Worm (Caenorhabditis elegans) whole organism, L4 larva: ENCODE results near the gene clr-1.

Source experiments
- D1046.2 ChIP-seq: fragments of 200-800 bp; sonication (Bioruptor generic); IDR thresholded peaks from 2 replicates; pipeline ENCODE4 v1.3.6; 2022; ENCODE audit warnings: missing genetic modification characterization, missing compliant biosample characterization
- F10B5.3 ChIP-seq: sonication (generic microtip); optimal IDR thresholded peaks from 2 replicates; lab custom pipeline; 2016; ENCODE audit warnings: mild to moderate bottlenecking, missing genetic modification characterization, missing compliant biosample characterization
- F26F4.8 ChIP-seq: fragments of 200-800 bp; sonication (Bioruptor generic); conservative IDR thresholded peaks from 2 replicates; pipeline ENCODE4 v1.3.6; 2022; ENCODE audit warnings: missing genetic modification characterization, missing compliant biosample characterization
- F44E2.7 ChIP-seq: fragments of 200-800 bp; sonication (Bioruptor generic); IDR thresholded peaks from 2 replicates; pipeline ENCODE4 v2.1.2; 2022; ENCODE audit warnings: missing genetic modification characterization, missing compliant biosample characterization
- T20F7.1 ChIP-seq: fragments of 200-800 bp; sonication (Bioruptor generic); optimal IDR thresholded peaks from 2 replicates; lab custom pipeline; 2018; ENCODE audit warnings: mild to moderate bottlenecking, missing genetic modification characterization, missing compliant biosample characterization
- T26A8.4 ChIP-seq: fragments of 200-800 bp; sonication (Bioruptor generic); IDR thresholded peaks from 2 replicates; pipeline ENCODE4 v1.3.6; 2022; ENCODE audit warnings: missing genetic modification characterization, missing compliant biosample characterization
- Y105C5A.15 ChIP-seq: fragments of 200-800 bp; sonication (Bioruptor generic); IDR thresholded peaks from 2 replicates; pipeline ENCODE4 v1.3.6; 2022; ENCODE audit warnings: missing genetic modification characterization, missing compliant biosample characterization
- Y48G9A.11 ChIP-seq: fragments of 200-800 bp; sonication (Bioruptor generic); IDR thresholded peaks from 2 replicates; pipeline ENCODE4 v1.3.6; 2022; ENCODE audit warnings: missing genetic modification reagents, missing genetic modification characterization, missing compliant biosample characterization
- Y5F2A.4 ChIP-seq: fragments of 200-800 bp; sonication (Bioruptor generic); optimal IDR thresholded peaks from 2 replicates; lab custom pipeline; 2018; ENCODE audit warnings: mild to moderate bottlenecking, missing genetic modification characterization, missing compliant biosample characterization
- ZK546.5 ChIP-seq, 2 experiments: sonication (generic microtip); optimal IDR thresholded peaks; 2 replicates each; lab custom pipeline; 2017; ENCODE audit warnings: missing biosample characterization in 2 of 2, missing genetic modification characterization in 2 of 2
- aha-1 ChIP-seq: fragments of 150-350 bp; peaks from one replicate; lab custom pipeline; 2014; ENCODE audit warnings: missing biosample characterization, missing genetic modification characterization
- arid-1 ChIP-seq: fragments of 200-800 bp; sonication (Bioruptor generic); conservative IDR thresholded peaks from 2 replicates; pipeline ENCODE4 v1.3.6; 2022; ENCODE audit warnings: missing genetic modification reagents, missing genetic modification characterization, missing compliant biosample characterization
- ceh-20 ChIP-seq: fragments of 200-800 bp; sonication (Bioruptor generic); IDR thresholded peaks from 2 replicates; pipeline ENCODE4 v1.3.6; 2022; ENCODE audit warnings: missing genetic modification reagents, missing genetic modification characterization, missing compliant biosample characterization
- ceh-62 ChIP-seq: sonication (generic microtip); optimal IDR thresholded peaks from 2 replicates; lab custom pipeline; 2017; ENCODE audit warnings: missing biosample characterization, missing genetic modification characterization
- cey-2 ChIP-seq: sonication (generic microtip); optimal IDR thresholded peaks from 3 replicates; lab custom pipeline; 2017; ENCODE audit warnings: missing genetic modification characterization, mild to moderate bottlenecking, missing compliant biosample characterization, antibody characterized with exemption, borderline replicate concordance; ENCODE audit not compliant: insufficient read depth
- dmd-9 ChIP-seq: fragments of 200-800 bp; sonication (Bioruptor generic); IDR thresholded peaks from 2 replicates; pipeline ENCODE4 v1.3.6; 2022; ENCODE audit warnings: missing genetic modification reagents, missing genetic modification characterization, missing compliant biosample characterization
- dpl-1 ChIP-seq: fragments of 150-350 bp; optimal IDR thresholded peaks from 2 replicates; lab custom pipeline; 2014; ENCODE audit warnings: missing biosample characterization, missing genetic modification reagents, missing genetic modification characterization
- duxl-1 ChIP-seq: sonication (generic microtip); optimal IDR thresholded peaks from 2 replicates; lab custom pipeline; 2016; ENCODE audit warnings: mild to moderate bottlenecking, missing genetic modification characterization, moderate library complexity, missing compliant biosample characterization; ENCODE audit not compliant: poor library complexity
- egl-43 ChIP-seq: fragments of 200-800 bp; sonication (Bioruptor generic); IDR thresholded peaks from 2 replicates; pipeline ENCODE4 v1.3.6; 2022; ENCODE audit warnings: missing genetic modification reagents, missing genetic modification characterization, missing compliant biosample characterization
- lin-15B ChIP-seq: fragments of 150-350 bp; sonication (generic microtip); optimal IDR thresholded peaks from 3 replicates; lab custom pipeline; 2014; ENCODE audit warnings: missing biosample characterization, missing genetic modification characterization
- lin-29 ChIP-seq: fragments of 200-800 bp; sonication (Bioruptor generic); IDR thresholded peaks from 2 replicates; pipeline ENCODE4 v1.3.6; 2022; ENCODE audit warnings: missing genetic modification reagents, missing genetic modification characterization, missing compliant biosample characterization
- lsy-2 ChIP-seq, 2 experiments: fragments of 150-350 bp in 1 of 2; sonication (generic microtip) in 1 of 2; optimal IDR thresholded peaks; 2 replicates each; lab custom pipeline; 2014 to 2017; ENCODE audit warnings: missing biosample characterization in 2 of 2, missing genetic modification characterization in 2 of 2
- madf-9 ChIP-seq: fragments of 200-800 bp; sonication (Bioruptor generic); conservative IDR thresholded peaks from 2 replicates; pipeline ENCODE4 v1.3.6; 2022; ENCODE audit warnings: missing genetic modification reagents, missing genetic modification characterization, missing compliant biosample characterization
- mxl-2 ChIP-seq: fragments of 200-800 bp; sonication (Bioruptor generic); conservative IDR thresholded peaks from 2 replicates; pipeline ENCODE4 v1.3.6; 2022; ENCODE audit warnings: missing genetic modification reagents, missing genetic modification characterization, missing compliant biosample characterization
- nhr-11 ChIP-seq: fragments of 150-350 bp; optimal IDR thresholded peaks from 2 replicates; lab custom pipeline; 2014; ENCODE audit warnings: missing biosample characterization, missing genetic modification characterization
- nhr-237 ChIP-seq: sonication (generic microtip); optimal IDR thresholded peaks from 2 replicates; lab custom pipeline; 2017; ENCODE audit warnings: missing biosample characterization, missing genetic modification characterization
- nhr-6 ChIP-seq: fragments of 150-350 bp; optimal IDR thresholded peaks from 2 replicates; lab custom pipeline; 2014; ENCODE audit warnings: missing biosample characterization, missing genetic modification characterization
- nhr-77 ChIP-seq: fragments of 150-350 bp; optimal IDR thresholded peaks from 2 replicates; lab custom pipeline; 2014; ENCODE audit warnings: missing biosample characterization, missing genetic modification characterization
- pha-4 ChIP-seq, 2 experiments: fragments of 150-350 bp in 1 of 2; fragments of 200-800 bp in 1 of 2; sonication (Bioruptor generic) in 1 of 2; IDR thresholded peaks in 1 of 2; optimal IDR thresholded peaks in 1 of 2; 2 replicates each; pipeline versions ENCODE4 v1.3.6 to Lab custom; 2014 to 2022; ENCODE audit warnings: missing genetic modification characterization in 2 of 2, missing genetic modification reagents in 2 of 2, missing biosample characterization in 1 of 2, missing compliant biosample characterization in 1 of 2
- php-3 ChIP-seq: fragments of 200-800 bp; sonication (Bioruptor generic); IDR thresholded peaks from 2 replicates; pipeline ENCODE4 v1.3.6; 2022; ENCODE audit warnings: missing genetic modification reagents, missing genetic modification characterization, missing compliant biosample characterization
- saeg-2 ChIP-seq: fragments of 200-800 bp; sonication (Bioruptor generic); IDR thresholded peaks from 2 replicates; pipeline ENCODE4 v1.3.6; 2022; ENCODE audit warnings: missing genetic modification reagents, missing genetic modification characterization, missing compliant biosample characterization
- set-16 ChIP-seq: fragments of 200-800 bp; sonication (Bioruptor generic); IDR thresholded peaks from 2 replicates; pipeline ENCODE4 v1.3.6; 2022; ENCODE audit warnings: missing genetic modification reagents, missing genetic modification characterization, missing compliant biosample characterization
- skn-1 ChIP-seq: fragments of 150-350 bp; optimal IDR thresholded peaks from 2 replicates; lab custom pipeline; 2014; ENCODE audit warnings: missing biosample characterization, missing genetic modification characterization
- snpc-1.2 ChIP-seq: fragments of 200-800 bp; sonication (Bioruptor generic); IDR thresholded peaks from 2 replicates; pipeline ENCODE4 v1.3.6; 2022; ENCODE audit warnings: missing genetic modification reagents, missing genetic modification characterization, missing compliant biosample characterization
- spr-1 ChIP-seq: sonication (generic microtip); optimal IDR thresholded peaks from 2 replicates; lab custom pipeline; 2016; ENCODE audit warnings: mild to moderate bottlenecking, missing genetic modification characterization, missing compliant biosample characterization
- tra-1 ChIP-seq: fragments of 200-800 bp; sonication (Bioruptor generic); IDR thresholded peaks from 2 replicates; pipeline ENCODE4 v1.3.6; 2022; ENCODE audit warnings: missing genetic modification reagents, missing genetic modification characterization, missing compliant biosample characterization
- unc-62 ChIP-seq, 3 experiments: fragments of 150-350 bp in 1 of 3; sonication (generic microtip); optimal IDR thresholded peaks in 2 of 3; peaks in 1 of 3; 1 replicate in 1 of 3; 2 replicates in 2 of 3; lab custom pipeline; 2014 to 2017; ENCODE audit warnings: missing biosample characterization in 3 of 3, missing genetic modification characterization in 3 of 3, missing genetic modification reagents in 3 of 3, missing genotype in 1 of 3
- zip-11 ChIP-seq: fragments of 200-800 bp; sonication (Bioruptor generic); IDR thresholded peaks from 2 replicates; pipeline ENCODE4 v1.3.6; 2022; ENCODE audit warnings: missing genetic modification characterization, missing compliant biosample characterization
- ztf-11 ChIP-seq: fragments of 150-350 bp; optimal IDR thresholded peaks from 2 replicates; lab custom pipeline; 2014; ENCODE audit warnings: missing biosample characterization, missing genetic modification characterization

Gene clr-1

DNA sequence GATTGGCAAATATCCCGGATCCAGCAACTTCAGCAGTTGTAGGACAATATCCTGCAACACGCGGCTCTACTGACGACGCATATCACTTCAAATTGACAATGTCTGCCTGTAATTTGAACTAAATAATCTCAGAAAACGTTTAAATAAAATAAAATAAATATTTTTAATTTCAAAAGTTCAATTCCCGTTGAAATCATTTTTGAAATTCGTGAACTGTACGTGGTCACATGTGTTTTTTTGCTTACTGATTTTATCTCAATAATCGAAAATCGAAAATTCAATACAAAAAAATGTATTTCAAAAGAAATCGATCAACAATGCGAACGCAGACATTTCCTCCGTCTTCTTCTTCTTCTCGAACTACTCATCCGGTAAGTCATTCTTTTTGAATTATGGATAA, 28.6 kb upstream of the clr-1 start, which contains the start of gene F07F6.1:
F07F6.1 (plus strand) TSS at position 301 of the 400 bp plus-strand sequence.
- TF ChIP-seq ztf-11 (tag; lab: Kevin White, UChicago): no peak
- TF ChIP-seq pha-4 (GFP tag; IDR thresholded peaks at IDR 0.05; lab: Robert Waterston, UW): no peak
- no peak for TF ChIP-seq pha-4 (tag; optimal IDR thresholded peaks at IDR 0.05; lab: Kevin White, UChicago)
- no peak for TF ChIP-seq F26F4.8 (GFP tag; lab: Robert Waterston, UW)
- no peak for TF ChIP-seq nhr-237
- no peak for TF ChIP-seq spr-1
- TF ChIP-seq set-16: no peak
- no peak for TF ChIP-seq egl-43 (GFP tag; lab: Robert Waterston, UW)
- TF ChIP-seq zip-11 (GFP tag; lab: Robert Waterston, UW): no peak
- no peak for TF ChIP-seq arid-1
- no peak for TF ChIP-seq ceh-62 (tag; lab: Kevin White, UChicago)
- no peak for TF ChIP-seq madf-9
- no peak for TF ChIP-seq lin-29 (GFP tag; lab: Robert Waterston, UW)
- TF ChIP-seq lsy-2 (tag; optimal IDR thresholded peaks at IDR 0.05; lab: Kevin White, UChicago): no peak
- no peak for TF ChIP-seq F44E2.7 (GFP tag; lab: Robert Waterston, UW)
- TF ChIP-seq duxl-1 (tag; lab: Kevin White, UChicago): no peak
- TF ChIP-seq ceh-20 (GFP tag; lab: Robert Waterston, UW): no peak
- no peak for TF ChIP-seq saeg-2 (GFP tag; lab: Robert Waterston, UW)
- TF ChIP-seq nhr-77 (tag; lab: Kevin White, UChicago): no peak
- TF ChIP-seq dmd-9 (GFP tag; lab: Robert Waterston, UW): no peak
- no peak for TF ChIP-seq dpl-1

DNA sequence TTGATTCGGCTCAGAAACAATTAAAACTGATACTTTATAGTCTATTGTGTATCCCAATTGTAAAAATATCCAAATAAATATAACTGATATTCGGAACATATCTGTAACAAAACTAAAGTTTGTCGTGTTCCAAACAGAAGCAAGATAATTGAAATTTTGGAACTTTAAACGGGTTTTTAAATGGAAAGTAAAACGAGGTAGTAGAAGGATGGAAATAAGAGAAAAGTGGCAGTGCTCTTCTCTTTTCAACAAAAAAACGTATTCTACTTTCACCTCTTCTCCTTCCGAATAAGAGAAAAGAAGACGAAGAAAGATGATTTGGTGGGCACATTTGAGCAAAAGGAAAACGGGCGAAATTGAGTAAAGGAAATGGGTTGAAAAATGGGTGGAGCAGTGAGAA, 19.7 kb upstream of the clr-1 start, which contains the start of gene nmr-1:
nmr-1 (minus strand) TSS at position 101 of the 400 bp plus-strand sequence.
- TF ChIP-seq Y105C5A.15 (GFP tag; lab: Robert Waterston, UW): no peak
- no peak for TF ChIP-seq lin-15B (tag; lab: Kevin White, UChicago)
- TF ChIP-seq dpl-1: no peak
- TF ChIP-seq aha-1 (tag; lab: Kevin White, UChicago): no peak
- TF ChIP-seq T26A8.4 (GFP tag; lab: Robert Waterston, UW): no peak
- TF ChIP-seq nhr-6 (tag; lab: Kevin White, UChicago): no peak
- TF ChIP-seq F10B5.3 (tag; lab: Kevin White, UChicago): no peak
- no peak for TF ChIP-seq skn-1 (tag; lab: Kevin White, UChicago)
- TF ChIP-seq T20F7.1 (GFP tag; lab: Kevin White, UChicago): no peak
- TF ChIP-seq mxl-2 (GFP tag; lab: Robert Waterston, UW): no peak
- no peak for TF ChIP-seq Y48G9A.11 (GFP tag; lab: Robert Waterston, UW)
- TF ChIP-seq arid-1: no peak
- no peak for TF ChIP-seq saeg-2 (GFP tag; lab: Robert Waterston, UW)
- TF ChIP-seq F44E2.7 (GFP tag; lab: Robert Waterston, UW): no peak
- no peak for TF ChIP-seq Y5F2A.4 (GFP tag; lab: Kevin White, UChicago)
- TF ChIP-seq tra-1: no peak
- no peak for TF ChIP-seq zip-11 (GFP tag; lab: Robert Waterston, UW)
- no peak for TF ChIP-seq nhr-11 (tag; lab: Kevin White, UChicago)

DNA sequence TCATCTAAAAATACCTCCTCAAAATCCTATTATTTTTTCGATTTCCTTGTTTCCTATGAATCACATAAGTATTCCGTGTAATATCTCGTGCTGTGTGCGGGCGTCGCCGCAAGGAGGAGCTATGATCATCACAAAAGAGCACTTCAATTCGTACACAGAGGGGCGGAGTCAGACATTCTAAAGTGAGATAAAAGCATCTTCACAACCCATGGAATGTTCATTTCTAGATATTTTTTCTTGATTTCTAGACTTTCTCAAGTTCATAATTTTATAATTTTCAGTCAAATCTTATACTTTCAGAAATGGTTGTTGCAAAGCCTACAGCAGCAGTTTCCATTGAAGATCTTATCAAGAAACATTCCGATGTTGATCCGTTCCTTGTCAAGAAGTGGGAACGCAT, 18.8 kb upstream of the clr-1 start, which contains the start of gene cex-1:
cex-1 (plus strand) TSS at position 301 of the 400 bp plus-strand sequence.
- TF ChIP-seq cey-2 (tag; lab: Kevin White, UChicago) (no peak), skn-1 (tag; lab: Kevin White, UChicago) (no peak), ZK546.5 (tag; optimal IDR thresholded peaks at IDR 0.05; lab: Kevin White, UChicago) (no peak), D1046.2 (GFP tag; lab: Robert Waterston, UW) (no peak), unc-62 (GFP tag; optimal IDR thresholded peaks at IDR 0.05 in 1 of 2; lab: Kevin White, UChicago) (no peak), unc-62 (tag; optimal IDR thresholded peaks at IDR 0.05; lab: Kevin White, UChicago) (no peak), php-3 (no peak), snpc-1.2 (GFP tag; lab: Robert Waterston, UW) (no peak)
